Worm (Caenorhabditis elegans): Measurements from ENCODE around the gene srt-54.

Gene srt-54

ce11 chrII:160561-161123 is 43.6 kb downstream of the srt-54 start:
- TF ChIP-seq nhr-28 (tag; optimal IDR thresholded peaks at IDR 0.05) (no peak), nhr-11 (tag; optimal IDR thresholded peaks at IDR 0.05) (peak; percentile 54)

- TF ChIP-seq nhr-11 (tag; optimal IDR thresholded peaks at IDR 0.05) = peak; percentile 3
- TF ChIP-seq jun-1 (tag; optimal IDR thresholded peaks at IDR 0.05) = no peak
These were observed 44.3 kb downstream of the srt-54 start for ce11 chrII:161275-161674.

ce11 chrII:162182-162581 is 45.2 kb downstream of the srt-54 start, which contains the start of gene etr-1:
Gene etr-1 (plus strand): TSS chrII:162374.
- TF ChIP-seq aly-2 (tag; optimal IDR thresholded peaks at IDR 0.05) (no peak), zag-1 (tag; optimal IDR thresholded peaks at IDR 0.05) (no peak), jun-1 (tag; optimal IDR thresholded peaks at IDR 0.05) (peak; percentile 72), nfya-1 (tag; optimal IDR thresholded peaks at IDR 0.05; ENCODE audit: insufficient read depth) (no peak), lin-15B (tag; optimal IDR thresholded peaks at IDR 0.05) (no peak), mml-1 (tag; optimal IDR thresholded peaks at IDR 0.05) (no peak), lin-39 (tag; optimal IDR thresholded peaks at IDR 0.05) (no peak), nhr-77 (tag; optimal IDR thresholded peaks at IDR 0.05) (no peak), mdl-1 (tag; optimal IDR thresholded peaks at IDR 0.05) (no peak), nhr-11 (tag; optimal IDR thresholded peaks at IDR 0.05) (no peak), unc-39 (tag; optimal IDR thresholded peaks at IDR 0.05) (no peak), sea-2 (GFP tag; optimal IDR thresholded peaks at IDR 0.05) (no peak), nhr-12 (tag; optimal IDR thresholded peaks at IDR 0.05) (no peak), nhr-67 (tag; optimal IDR thresholded peaks at IDR 0.05) (no peak), R02D3.7 (tag; optimal IDR thresholded peaks at IDR 0.05) (peak; percentile 1), pqm-1 (tag; optimal IDR thresholded peaks at IDR 0.05) (peak; percentile 96), ceh-9 (tag; optimal IDR thresholded peaks at IDR 0.05) (no peak), skn-1 (tag; optimal IDR thresholded peaks at IDR 0.05) (no peak), unc-62 (GFP tag; optimal IDR thresholded peaks at IDR 0.05) (no peak), ceh-28 (tag; optimal IDR thresholded peaks at IDR 0.05) (peak; percentile 41), nhr-28 (tag; optimal IDR thresholded peaks at IDR 0.05) (no peak), ama-1 (optimal IDR thresholded peaks at IDR 0.05) (peak; percentile 35), nhr-237 (tag; optimal IDR thresholded peaks at IDR 0.05) (no peak), elt-2 (tag; optimal IDR thresholded peaks at IDR 0.05) (peak; percentile 99), tbx-2 (tag; optimal IDR thresholded peaks at IDR 0.05) (no peak), fos-1 (tag; optimal IDR thresholded peaks at IDR 0.05) (no peak), ztf-11 (tag; optimal IDR thresholded peaks at IDR 0.05) (no peak), snpc-4 (tag; optimal IDR thresholded peaks at IDR 0.05) (no peak), hmg-11 (tag; optimal IDR thresholded peaks at IDR 0.05) (no peak), ZK546.5 (tag; optimal IDR thresholded peaks at IDR 0.05) (no peak), fkh-2 (tag; optimal IDR thresholded peaks at IDR 0.05) (no peak), egl-5 (tag; optimal IDR thresholded peaks at IDR 0.05) (no peak), lsy-12 (tag; optimal IDR thresholded peaks at IDR 0.05) (no peak), eor-1 (tag; optimal IDR thresholded peaks at IDR 0.05) (no peak), pha-4 (tag; optimal IDR thresholded peaks at IDR 0.05) (peak; percentile 2), ztf-4 (tag; optimal IDR thresholded peaks at IDR 0.05) (no peak), nhr-43 (tag; optimal IDR thresholded peaks at IDR 0.05; ENCODE audit: poor library complexity, severe bottlenecking) (no peak), daf-12 (tag; optimal IDR thresholded peaks at IDR 0.05) (no peak), ceh-16 (tag; optimal IDR thresholded peaks at IDR 0.05) (no peak), nhr-25 (tag; optimal IDR thresholded peaks at IDR 0.05) (no peak), elt-1 (tag; optimal IDR thresholded peaks at IDR 0.05) (no peak), ceh-82 (tag; optimal IDR thresholded peaks at IDR 0.05) (no peak), elt-3 (tag; optimal IDR thresholded peaks at IDR 0.05) (peak in 2 of 3 experiments; percentile 27 to 94), egl-27 (tag; optimal IDR thresholded peaks at IDR 0.05) (no peak), fkh-10 (GFP tag; optimal IDR thresholded peaks at IDR 0.05) (no peak), nhr-76 (tag; optimal IDR thresholded peaks at IDR 0.05) (no peak), nhr-23 (tag; optimal IDR thresholded peaks at IDR 0.05) (peak; percentile 62)
